Worm (Caenorhabditis elegans) whole organism, L1 larva: ENCODE data around the gene ptp-8.

ENCODE experiments used
- aha-1 ChIP-seq: fragments of 150-350 bp; optimal IDR thresholded peaks from 2 replicates; lab custom pipeline; 2014; ENCODE audit warnings: missing biosample characterization, missing genetic modification characterization
- lin-13 ChIP-seq: fragments of 150-350 bp; optimal IDR thresholded peaks from 2 replicates; lab custom pipeline; 2014; ENCODE audit warnings: missing biosample characterization, missing genetic modification reagents, missing genetic modification characterization
- nhr-28 ChIP-seq: fragments of 150-350 bp; optimal IDR thresholded peaks from 2 replicates; lab custom pipeline; 2014; ENCODE audit warnings: missing biosample characterization, missing genetic modification characterization

- no peak for TF ChIP-seq aha-1 (tag; lab: Kevin White, UChicago)
- no peak for TF ChIP-seq nhr-28
- no peak for TF ChIP-seq lin-13 (GFP tag; lab: Kevin White, UChicago)
Measured at ce11 chrIV:7424198-7424597, 42.3 kb downstream of the ptp-8 start, which contains the start of gene unc-82.
